In genomic region chr3R:21015636-21016035, dm6 we compare ENCODE assay signal across 1 fruit fly cellular context.
TF ChIP-seq lines count a peak whose summit lies in the region.

Gene CG5697, plus strand, starts transcription at chr3R:21015949.

TF ChIP-seq in whole organism, embryonic, 481 proteins besides CTCF, POLR2A, EP300 and RAD21 (continued from another document):
- TF ChIP-seq kah (GFP tag; optimal IDR thresholded peaks at IDR 0.05; lab: Kevin White, UChicago) (no peak), CG4404 (GFP tag; IDR thresholded peaks at IDR 0.05; lab: Robert Waterston, UW) (no peak), Doc2 (GFP tag; IDR thresholded peaks at IDR 0.05; lab: Robert Waterston, UW) (no peak), CG11695 (GFP tag; IDR thresholded peaks at IDR 0.05; lab: Robert Waterston, UW) (0 out of 3 replicates have a peak, but pooled peaks have one; percentile 16), CG3407 (GFP tag; optimal IDR thresholded peaks at IDR 0.05; lab: Kevin White, UChicago) (no peak), H2.0 (GFP tag; IDR thresholded peaks at IDR 0.05; lab: Robert Waterston, UW) (no peak), bcd (GFP tag; optimal IDR thresholded peaks at IDR 0.05; lab: Kevin White, UChicago) (no peak), CrebB (tag; optimal IDR thresholded peaks at IDR 0.05; lab: Kevin White, UChicago) (no peak), CG13296 (GFP tag; optimal IDR thresholded peaks at IDR 0.05; lab: Kevin White, UChicago) (peak; percentile 26), Kr (GFP tag; optimal IDR thresholded peaks at IDR 0.05; lab: Kevin White, UChicago) (no peak), pita (GFP tag; optimal IDR thresholded peaks at IDR 0.05; lab: Kevin White, UChicago) (no peak), CG1832 (GFP tag; optimal IDR thresholded peaks at IDR 0.05; lab: Kevin White, UChicago) (no peak), Sox102F (GFP tag; optimal IDR thresholded peaks at IDR 0.05; lab: Kevin White, UChicago) (no peak), az2 (GFP tag; optimal IDR thresholded peaks at IDR 0.05; lab: Kevin White, UChicago) (no peak), Taf1 (GFP tag; IDR thresholded peaks at IDR 0.05; lab: Robert Waterston, UW) (no peak), CG2202 (tag; optimal IDR thresholded peaks at IDR 0.05; lab: Kevin White, UChicago) (no peak), hkb (optimal IDR thresholded peaks at IDR 0.05; lab: Kevin White, UChicago) (no peak), hkb (GFP tag; IDR thresholded peaks at IDR 0.05; lab: Robert Waterston, UW) (peak; percentile 35)
TF ChIP-seq in whole organism, embryonic: peak in this region for 26.
